Worm (Caenorhabditis elegans) whole organism, L4 larva: Measurements from ENCODE around the gene F02D10.6.
A peak's percentile ranks its signal among the peaks of the same experiment; 100 is the strongest.

Source experiments
- D1046.2 ChIP-seq: fragments of 200-800 bp; sonication (Bioruptor generic); IDR thresholded peaks from 2 replicates; pipeline ENCODE4 v1.3.6; 2022; ENCODE audit warnings: missing genetic modification characterization, missing compliant biosample characterization
- F44E2.7 ChIP-seq: fragments of 200-800 bp; sonication (Bioruptor generic); IDR thresholded peaks from 2 replicates; pipeline ENCODE4 v2.1.2; 2022; ENCODE audit warnings: missing genetic modification characterization, missing compliant biosample characterization
- Y5F2A.4 ChIP-seq: fragments of 200-800 bp; sonication (Bioruptor generic); optimal IDR thresholded peaks from 2 replicates; lab custom pipeline; 2018; ENCODE audit warnings: mild to moderate bottlenecking, missing genetic modification characterization, missing compliant biosample characterization
- Y75B8A.6 ChIP-seq: fragments of 200-800 bp; sonication (Bioruptor generic); IDR thresholded peaks from 2 replicates; pipeline ENCODE4 v1.3.6; 2022; ENCODE audit warnings: missing genetic modification reagents, missing genetic modification characterization, missing compliant biosample characterization
- ZK337.2 ChIP-seq: fragments of 200-800 bp; sonication (Bioruptor generic); IDR thresholded peaks from 2 replicates; pipeline ENCODE4 v1.3.6; 2022; ENCODE audit warnings: missing genetic modification reagents, missing genetic modification characterization, missing compliant biosample characterization
- aly-2 ChIP-seq: sonication (generic microtip); optimal IDR thresholded peaks from 2 replicates; lab custom pipeline; 2018; ENCODE audit warnings: missing biosample characterization, missing genetic modification characterization
- attf-4 ChIP-seq: sonication (generic microtip); optimal IDR thresholded peaks from 3 replicates; lab custom pipeline; 2017; ENCODE audit warnings: missing biosample characterization, missing genetic modification characterization
- ceh-20 ChIP-seq: fragments of 200-800 bp; sonication (Bioruptor generic); IDR thresholded peaks from 2 replicates; pipeline ENCODE4 v1.3.6; 2022; ENCODE audit warnings: missing genetic modification reagents, missing genetic modification characterization, missing compliant biosample characterization
- ceh-82 ChIP-seq: sonication (generic microtip); optimal IDR thresholded peaks from 2 replicates; lab custom pipeline; 2017; ENCODE audit warnings: missing biosample characterization, missing genetic modification characterization
- ces-1 ChIP-seq: fragments of 150-350 bp; sonication (generic microtip); optimal IDR thresholded peaks from 4 replicates; lab custom pipeline; 2014; ENCODE audit warnings: missing biosample characterization, missing genetic modification reagents, missing genetic modification characterization
- cey-2 ChIP-seq: sonication (generic microtip); optimal IDR thresholded peaks from 3 replicates; lab custom pipeline; 2017; ENCODE audit warnings: missing genetic modification characterization, mild to moderate bottlenecking, missing compliant biosample characterization, antibody characterized with exemption, borderline replicate concordance; ENCODE audit not compliant: insufficient read depth
- dmd-6 ChIP-seq: fragments of 200-800 bp; sonication (Bioruptor generic); IDR thresholded peaks from 2 replicates; pipeline ENCODE4 v1.3.6; 2022; ENCODE audit warnings: missing genetic modification reagents, missing genetic modification characterization, missing compliant biosample characterization
- dpl-1 ChIP-seq: fragments of 150-350 bp; optimal IDR thresholded peaks from 2 replicates; lab custom pipeline; 2014; ENCODE audit warnings: missing biosample characterization, missing genetic modification reagents, missing genetic modification characterization
- duxl-1 ChIP-seq: sonication (generic microtip); optimal IDR thresholded peaks from 2 replicates; lab custom pipeline; 2016; ENCODE audit warnings: mild to moderate bottlenecking, missing genetic modification characterization, moderate library complexity, missing compliant biosample characterization; ENCODE audit not compliant: poor library complexity
- dve-1 ChIP-seq: sonication (generic microtip); optimal IDR thresholded peaks from 2 replicates; lab custom pipeline; 2017; ENCODE audit warnings: antibody characterized with exemption, mild to moderate bottlenecking, missing genetic modification characterization, missing compliant biosample characterization; ENCODE audit not compliant: insufficient read depth
- fkh-10 ChIP-seq: fragments of 150-350 bp; optimal IDR thresholded peaks from 2 replicates; lab custom pipeline; 2014; ENCODE audit warnings: missing biosample characterization, missing genetic modification reagents, missing genetic modification characterization
- hlh-30 ChIP-seq: sonication (generic microtip); optimal IDR thresholded peaks from 2 replicates; lab custom pipeline; 2017; ENCODE audit warnings: antibody characterized with exemption, mild to moderate bottlenecking, missing genetic modification characterization, missing compliant biosample characterization; ENCODE audit not compliant: insufficient read depth
- hmg-1.1 ChIP-seq: fragments of 200-800 bp; sonication (Bioruptor generic); IDR thresholded peaks from 2 replicates; pipeline ENCODE4 v1.3.6; 2022; ENCODE audit warnings: missing genetic modification reagents, missing genetic modification characterization, missing compliant biosample characterization
- lim-7 ChIP-seq: fragments of 200-800 bp; sonication (Bioruptor generic); IDR thresholded peaks from 2 replicates; pipeline ENCODE4 v1.3.6; 2022; ENCODE audit warnings: missing genetic modification characterization, missing compliant biosample characterization
- lin-1 ChIP-seq: fragments of 200-800 bp; sonication (Bioruptor generic); IDR thresholded peaks from 2 replicates; pipeline ENCODE4 v1.3.6; 2022; ENCODE audit warnings: missing genetic modification reagents, missing genetic modification characterization, missing compliant biosample characterization
- lin-29 ChIP-seq: fragments of 200-800 bp; sonication (Bioruptor generic); IDR thresholded peaks from 2 replicates; pipeline ENCODE4 v1.3.6; 2022; ENCODE audit warnings: missing genetic modification reagents, missing genetic modification characterization, missing compliant biosample characterization
- lir-3 ChIP-seq: sonication (generic microtip); optimal IDR thresholded peaks from 2 replicates; lab custom pipeline; 2016; ENCODE audit warnings: mild to moderate bottlenecking, missing genetic modification characterization, missing compliant biosample characterization
- mdt-29 ChIP-seq: fragments of 200-800 bp; sonication (Bioruptor generic); IDR thresholded peaks from 2 replicates; pipeline ENCODE4 v1.3.6; 2022; ENCODE audit warnings: missing genetic modification reagents, missing genetic modification characterization, missing compliant biosample characterization
- mxl-3 ChIP-seq: fragments of 200-800 bp; sonication (Bioruptor generic); optimal IDR thresholded peaks from 2 replicates; lab custom pipeline; 2018; ENCODE audit warnings: mild to moderate bottlenecking, missing genetic modification characterization, missing compliant biosample characterization
- nhr-102 ChIP-seq: sonication (generic microtip); optimal IDR thresholded peaks from 2 replicates; lab custom pipeline; 2016; ENCODE audit warnings: mild to moderate bottlenecking, missing genetic modification characterization, moderate library complexity, missing compliant biosample characterization
- nhr-25 ChIP-seq: sonication (generic microtip); optimal IDR thresholded peaks from 2 replicates; lab custom pipeline; 2017; ENCODE audit warnings: missing genetic modification characterization, mild to moderate bottlenecking, missing compliant biosample characterization, antibody characterized with exemption, moderate library complexity, borderline replicate concordance; ENCODE audit not compliant: insufficient read depth
- nhr-28 ChIP-seq: fragments of 150-350 bp; optimal IDR thresholded peaks from 2 replicates; lab custom pipeline; 2014; ENCODE audit warnings: missing biosample characterization, missing genetic modification characterization
- nhr-48 ChIP-seq: sonication (generic microtip); optimal IDR thresholded peaks from 2 replicates; lab custom pipeline; 2016; ENCODE audit warnings: mild to moderate bottlenecking, missing genetic modification characterization, missing compliant biosample characterization
- nhr-77 ChIP-seq: fragments of 150-350 bp; optimal IDR thresholded peaks from 2 replicates; lab custom pipeline; 2014; ENCODE audit warnings: missing biosample characterization, missing genetic modification characterization
- pha-4 ChIP-seq, 2 experiments: fragments of 150-350 bp in 1 of 2; fragments of 200-800 bp in 1 of 2; sonication (Bioruptor generic) in 1 of 2; IDR thresholded peaks in 1 of 2; optimal IDR thresholded peaks in 1 of 2; 2 replicates each; pipeline versions ENCODE4 v1.3.6 to Lab custom; 2014 to 2022; ENCODE audit warnings: missing genetic modification characterization in 2 of 2, missing genetic modification reagents in 2 of 2, missing biosample characterization in 1 of 2, missing compliant biosample characterization in 1 of 2
- pqm-1 ChIP-seq: sonication (generic microtip); optimal IDR thresholded peaks from 2 replicates; lab custom pipeline; 2017; ENCODE audit warnings: missing biosample characterization, missing genetic modification characterization
- sdz-12 ChIP-seq: fragments of 200-800 bp; sonication (Bioruptor generic); optimal IDR thresholded peaks from 2 replicates; lab custom pipeline; 2018; ENCODE audit warnings: mild to moderate bottlenecking, missing genetic modification characterization, missing compliant biosample characterization
- set-16 ChIP-seq: fragments of 200-800 bp; sonication (Bioruptor generic); IDR thresholded peaks from 2 replicates; pipeline ENCODE4 v1.3.6; 2022; ENCODE audit warnings: missing genetic modification reagents, missing genetic modification characterization, missing compliant biosample characterization
- snpc-4 ChIP-seq: fragments of 150-350 bp; optimal IDR thresholded peaks from 2 replicates; lab custom pipeline; 2014; ENCODE audit warnings: missing biosample characterization, missing genetic modification characterization
- spr-1 ChIP-seq: sonication (generic microtip); optimal IDR thresholded peaks from 2 replicates; lab custom pipeline; 2016; ENCODE audit warnings: mild to moderate bottlenecking, missing genetic modification characterization, missing compliant biosample characterization
- tag-97 ChIP-seq: fragments of 200-800 bp; sonication (Bioruptor generic); IDR thresholded peaks from 2 replicates; pipeline ENCODE4 v1.3.6; 2022; ENCODE audit warnings: missing genetic modification characterization, missing compliant biosample characterization
- tra-1 ChIP-seq: fragments of 200-800 bp; sonication (Bioruptor generic); IDR thresholded peaks from 2 replicates; pipeline ENCODE4 v1.3.6; 2022; ENCODE audit warnings: missing genetic modification reagents, missing genetic modification characterization, missing compliant biosample characterization
- unc-130 ChIP-seq: sonication (generic microtip); optimal IDR thresholded peaks from 2 replicates; lab custom pipeline; 2016; ENCODE audit warnings: missing genetic modification reagents, missing genetic modification characterization, missing compliant biosample characterization
- unc-62 ChIP-seq, 3 experiments: fragments of 150-350 bp in 1 of 3; sonication (generic microtip); optimal IDR thresholded peaks in 2 of 3; peaks in 1 of 3; 1 replicate in 1 of 3; 2 replicates in 2 of 3; lab custom pipeline; 2014 to 2017; ENCODE audit warnings: missing biosample characterization in 3 of 3, missing genetic modification characterization in 3 of 3, missing genetic modification reagents in 3 of 3, missing genotype in 1 of 3
- vab-7 ChIP-seq: fragments of 200-800 bp; sonication (Bioruptor generic); IDR thresholded peaks from 2 replicates; pipeline ENCODE4 v1.3.6; 2022; ENCODE audit warnings: missing genetic modification reagents, missing genetic modification characterization, missing compliant biosample characterization
- zfp-3 ChIP-seq: fragments of 200-800 bp; sonication (Bioruptor generic); conservative IDR thresholded peaks from 2 replicates; pipeline ENCODE4 v1.3.6; 2022; ENCODE audit warnings: missing genetic modification reagents, missing genetic modification characterization, missing compliant biosample characterization
- zip-11 ChIP-seq: fragments of 200-800 bp; sonication (Bioruptor generic); IDR thresholded peaks from 2 replicates; pipeline ENCODE4 v1.3.6; 2022; ENCODE audit warnings: missing genetic modification characterization, missing compliant biosample characterization
- zip-2 ChIP-seq: fragments of 150-350 bp; optimal IDR thresholded peaks from 2 replicates; lab custom pipeline; 2014; ENCODE audit warnings: missing biosample characterization, missing genetic modification characterization

The F02D10.6 gene

DNA sequence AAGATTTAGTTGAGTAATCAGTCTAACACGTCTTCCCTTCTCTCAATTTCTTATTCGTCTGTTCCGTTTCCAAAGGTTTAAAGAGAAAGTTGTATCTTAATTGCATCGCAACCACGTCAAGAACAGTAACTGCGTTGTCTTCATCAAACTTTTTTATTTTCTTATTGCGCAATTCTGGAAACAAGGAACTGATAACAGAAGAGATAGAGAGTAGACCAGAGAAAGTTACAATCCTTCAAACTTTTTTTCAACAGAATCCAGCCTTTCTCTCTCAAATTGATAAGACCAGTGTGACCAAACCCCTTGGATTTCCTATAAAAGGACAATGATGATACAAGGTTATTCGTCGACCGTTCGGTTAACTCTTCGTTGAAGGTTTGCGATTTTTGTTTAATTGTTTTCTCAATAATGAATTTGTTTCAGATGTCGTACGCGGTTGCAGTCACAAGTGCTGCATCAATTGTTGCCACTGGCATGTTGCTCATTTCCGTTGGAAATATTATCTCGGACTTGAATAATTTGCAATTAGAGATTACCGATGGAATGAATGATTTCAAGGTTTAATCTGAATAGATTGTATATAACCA is 17.7 kb upstream of the F02D10.6 start, which contains the start of gene col-184:
Gene col-184 (plus strand): TSS at position 409 of the 587 bp plus-strand sequence.
- TF ChIP-seq nhr-102 (tag; lab: Kevin White, UChicago) = no peak
- no peak for TF ChIP-seq nhr-77 (tag; lab: Kevin White, UChicago)
- TF ChIP-seq zfp-3 = no peak
- TF ChIP-seq unc-130 (GFP tag; lab: Kevin White, UChicago) = no peak
- 0 out of 2 replicates have a peak, but pooled peaks have one; percentile 31 for TF ChIP-seq ceh-20 (GFP tag; lab: Robert Waterston, UW)
- no peak for TF ChIP-seq nhr-25 (tag; lab: Kevin White, UChicago)
- peak; percentile 37 for TF ChIP-seq nhr-28
- TF ChIP-seq hmg-1.1 = no peak
- peak in 1 of 2 experiments; percentile 94 for TF ChIP-seq unc-62 (GFP tag; optimal IDR thresholded peaks at IDR 0.05 in 1 of 2; lab: Kevin White, UChicago)
- TF ChIP-seq unc-62 (tag; optimal IDR thresholded peaks at IDR 0.05; lab: Kevin White, UChicago) = no peak
- no peak for TF ChIP-seq Y75B8A.6 (GFP tag; lab: Robert Waterston, UW)
- TF ChIP-seq dmd-6 (GFP tag; lab: Robert Waterston, UW) = peak; percentile 28; the same call in 1 of the 2 replicates
- no peak for TF ChIP-seq sdz-12 (GFP tag; lab: Kevin White, UChicago)

DNA sequence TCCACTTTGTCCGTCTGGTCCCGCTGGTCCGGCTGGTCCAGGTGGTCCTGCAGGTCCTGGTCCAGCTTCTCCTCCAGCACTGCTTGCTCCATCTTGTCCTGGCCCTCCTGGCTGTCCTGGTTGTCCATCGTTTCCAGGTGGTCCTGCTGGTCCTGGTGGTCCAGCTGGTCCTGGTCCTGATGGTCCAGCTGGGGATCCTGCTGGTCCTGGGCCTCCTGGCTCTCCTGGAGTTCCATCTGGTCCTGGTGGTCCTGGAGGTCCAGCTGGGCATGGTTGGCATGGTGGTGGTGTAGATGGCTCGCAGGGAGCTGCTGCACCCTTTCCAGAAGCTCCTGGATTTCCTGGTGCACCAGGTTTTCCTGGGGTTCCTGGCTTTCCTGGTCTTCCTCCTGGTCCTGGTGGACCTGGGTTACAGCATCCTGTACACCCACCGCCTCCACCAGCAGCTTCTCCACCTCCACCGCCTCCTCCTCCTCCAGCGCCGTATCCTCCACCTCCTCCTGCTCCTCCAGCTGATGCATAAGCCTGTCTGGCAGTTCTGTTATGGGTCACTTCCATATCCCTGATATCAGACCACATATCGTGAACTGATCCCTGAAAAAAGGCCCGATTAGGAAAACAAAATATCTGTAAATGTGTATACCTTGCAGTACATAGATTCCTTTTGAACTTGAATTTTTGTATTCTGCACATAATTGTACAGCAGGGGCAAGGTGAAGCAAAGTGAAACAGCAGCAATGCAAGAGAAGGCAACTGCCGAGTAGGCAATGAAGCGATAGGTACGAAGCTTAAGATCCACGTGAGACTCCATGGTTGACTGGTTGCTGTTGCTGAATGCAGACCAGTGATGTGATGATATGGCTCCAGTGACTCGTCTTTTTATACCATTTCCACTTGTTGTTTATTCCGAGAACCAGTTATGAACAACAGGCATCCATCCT is 15.7 kb upstream of the F02D10.6 start, which contains the start of gene col-183:
Gene col-183 (minus strand): TSS at position 839 of the 941 bp plus-strand sequence.
- TF ChIP-seq duxl-1 (tag; lab: Kevin White, UChicago) (no peak), nhr-48 (tag; lab: Kevin White, UChicago) (no peak), dpl-1 (no peak), zip-2 (tag; lab: Kevin White, UChicago) (no peak), lim-7 (GFP tag; lab: Robert Waterston, UW) (no peak), aly-2 (no peak), tag-97 (GFP tag; lab: Robert Waterston, UW) (no peak), Y75B8A.6 (GFP tag; lab: Robert Waterston, UW) (no peak), nhr-28 (no peak), zip-11 (GFP tag; lab: Robert Waterston, UW) (no peak), dve-1 (tag; lab: Kevin White, UChicago) (no peak), lin-1 (no peak), lin-29 (GFP tag; lab: Robert Waterston, UW) (no peak), set-16 (GFP tag; lab: Robert Waterston, UW) (peak; percentile 96), hlh-30 (tag; lab: Kevin White, UChicago) (no peak), unc-62 (GFP tag; optimal IDR thresholded peaks at IDR 0.05 in 1 of 2; lab: Kevin White, UChicago) (peak in 1 of 2 experiments; percentile 99), unc-62 (tag; optimal IDR thresholded peaks at IDR 0.05; lab: Kevin White, UChicago) (no peak), pha-4 (GFP tag; IDR thresholded peaks at IDR 0.05; lab: Robert Waterston, UW) (peak; percentile 7; the same call in 1 of the 2 replicates), pha-4 (tag; optimal IDR thresholded peaks at IDR 0.05; lab: Kevin White, UChicago) (no peak), ces-1 (GFP tag; lab: Kevin White, UChicago) (no peak), ZK337.2 (no peak), mdt-29 (GFP tag; lab: Robert Waterston, UW) (no peak), tra-1 (GFP tag; lab: Robert Waterston, UW) (no peak), vab-7 (GFP tag; lab: Robert Waterston, UW) (no peak)

DNA sequence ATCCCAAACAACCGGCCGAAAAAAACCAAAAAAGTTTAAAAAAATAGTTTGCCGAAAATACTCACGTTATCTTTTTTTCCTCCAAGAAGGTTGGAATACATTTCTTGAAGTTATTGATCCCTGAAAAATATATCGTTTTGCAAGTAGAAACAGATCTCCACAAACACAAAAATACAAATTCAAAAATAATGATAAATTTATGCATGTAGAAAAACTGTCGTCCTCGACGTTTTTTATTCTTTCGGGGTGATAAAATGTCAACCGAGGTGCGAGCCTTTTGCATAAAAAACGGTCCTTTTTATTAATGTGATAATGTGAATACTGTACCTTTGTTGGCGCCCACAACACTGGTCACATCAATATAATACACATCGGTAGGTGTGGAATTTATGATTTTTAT is 12.3 kb upstream of the F02D10.6 start, which contains the start of gene F02D10.2:
Gene F02D10.2 (minus strand): TSS at position 101 of the 400 bp plus-strand sequence.
- no peak for TF ChIP-seq pqm-1 (tag; lab: Kevin White, UChicago)
- no peak for TF ChIP-seq mxl-3 (GFP tag; lab: Kevin White, UChicago)
- no peak for TF ChIP-seq fkh-10 (GFP tag; lab: Kevin White, UChicago)
- TF ChIP-seq D1046.2 = no peak
- TF ChIP-seq ceh-82 (tag; lab: Kevin White, UChicago) = no peak
- no peak for TF ChIP-seq lir-3
- no peak for TF ChIP-seq zip-11 (GFP tag; lab: Robert Waterston, UW)
- TF ChIP-seq dve-1 (tag; lab: Kevin White, UChicago) = no peak
- TF ChIP-seq snpc-4 (tag; lab: Kevin White, UChicago) = no peak
- no peak for TF ChIP-seq cey-2
- no peak for TF ChIP-seq attf-4 (tag; lab: Kevin White, UChicago)
- TF ChIP-seq spr-1 = no peak
- no peak for TF ChIP-seq Y5F2A.4
- no peak for TF ChIP-seq hlh-30 (tag; lab: Kevin White, UChicago)
- no peak for TF ChIP-seq F44E2.7 (GFP tag; lab: Robert Waterston, UW)
